Fruit fly (Drosophila melanogaster) whole organism: ENCODE measurements around the gene Dhpr.

Experiments used
- CG8478 ChIP-seq: fragments of >200 bp; optimal IDR thresholded peaks from 2 replicates; lab custom pipeline; 2018; ENCODE audit warnings: inconsistent platforms
- Dll ChIP-seq: fragments of >200 bp; optimal IDR thresholded peaks from 2 replicates; lab custom pipeline; 2017
- EcR ChIP-seq, 2 experiments: fragments of >200 bp; optimal IDR thresholded peaks; 2 replicates each; lab custom pipeline; 2017; ENCODE audit warnings: missing biosample characterization in 2 of 2, missing genetic modification characterization in 2 of 2, missing genetic modification reagents in 2 of 2
- pan ChIP-seq: fragments of >200 bp; optimal IDR thresholded peaks from 2 replicates; lab custom pipeline; 2017
- psq ChIP-seq: fragments of >200 bp; optimal IDR thresholded peaks from 2 replicates; lab custom pipeline; 2017
- usp ChIP-seq: fragments of >200 bp; optimal IDR thresholded peaks from 2 replicates; lab custom pipeline; 2017; ENCODE audit warnings: missing biosample characterization, missing genetic modification characterization, mixed read lengths

Gene Dhpr

DNA sequence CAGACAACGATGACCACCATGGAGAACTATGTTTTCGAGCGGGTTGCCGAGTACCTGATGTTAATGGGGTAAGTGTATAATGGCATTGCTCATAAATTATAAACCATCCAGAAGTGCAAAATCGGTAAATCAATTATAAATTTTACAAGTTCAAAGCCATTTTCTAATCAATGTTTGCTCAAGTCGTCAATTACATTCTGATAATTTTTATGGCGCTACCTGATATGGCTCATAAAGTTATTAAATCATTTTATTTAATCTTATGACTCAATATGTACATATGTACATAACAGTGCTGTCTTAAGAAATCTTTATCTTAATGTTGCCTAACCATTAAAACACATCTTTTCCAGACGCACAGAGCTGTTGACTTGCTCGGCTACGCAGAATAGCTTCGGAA is 5.2 kb downstream of the Dhpr start:
- no peak for TF ChIP-seq Dll
- TF ChIP-seq pan (lab: Kevin White, UChicago) = no peak
- TF ChIP-seq CG8478 (lab: Kevin White, UChicago) = no peak
- no peak for TF ChIP-seq EcR (GFP tag; optimal IDR thresholded peaks at IDR 0.05; lab: Kevin White, UChicago)
- no peak for TF ChIP-seq usp (GFP tag; lab: Kevin White, UChicago)
- TF ChIP-seq psq = no peak

DNA sequence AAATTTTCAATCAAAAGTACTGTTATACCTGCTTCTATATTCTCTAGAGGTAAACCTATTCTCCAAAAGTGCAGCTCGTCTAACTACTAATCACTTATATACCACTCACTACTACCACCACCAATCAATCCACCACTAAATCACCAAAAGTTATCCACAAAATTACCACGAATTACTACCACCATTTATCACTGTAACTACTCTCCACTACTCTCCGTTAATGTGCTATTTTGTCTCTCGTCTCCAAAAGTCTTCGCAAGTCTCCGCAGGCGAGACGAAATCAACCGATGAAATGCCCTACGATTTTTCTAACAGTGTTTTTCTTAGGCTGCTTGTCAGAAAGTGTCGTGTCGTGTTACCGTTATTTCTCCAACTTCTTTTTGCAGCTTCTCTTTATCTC is 7.6 kb downstream of the Dhpr start:
- TF ChIP-seq CG8478 (lab: Kevin White, UChicago) (no peak), psq (no peak), pan (lab: Kevin White, UChicago) (no peak), usp (GFP tag; lab: Kevin White, UChicago) (no peak), EcR (GFP tag; optimal IDR thresholded peaks at IDR 0.05; lab: Kevin White, UChicago) (no peak), Dll (no peak)

DNA sequence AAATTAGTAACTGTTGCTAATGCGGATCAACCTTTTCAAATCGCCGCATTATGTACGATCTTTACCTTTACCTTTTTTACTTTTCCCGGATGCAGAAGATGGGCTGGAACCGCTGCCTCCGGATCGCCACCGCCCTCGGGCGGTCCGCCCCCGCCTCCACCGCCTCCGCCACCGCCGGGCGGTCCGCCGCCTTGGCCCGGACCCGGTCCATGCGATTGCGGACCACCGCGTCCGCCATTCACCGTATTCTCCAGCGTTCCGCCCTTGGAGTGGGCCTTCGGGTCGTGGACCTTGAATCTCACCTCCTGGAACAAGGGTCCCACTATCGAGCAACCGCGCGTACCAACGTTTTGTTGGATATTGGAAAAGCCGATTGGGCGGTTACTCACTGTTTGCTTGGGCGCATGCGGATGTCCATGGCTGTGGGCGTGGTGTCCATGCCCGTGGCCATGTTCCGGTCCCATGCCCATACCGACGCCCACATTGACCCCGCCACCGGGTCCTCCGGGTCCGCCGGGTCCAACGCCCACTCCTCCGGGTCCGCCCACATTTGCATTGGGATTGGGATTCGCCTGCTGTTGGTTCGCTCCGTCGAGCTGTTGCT is 16.9 kb downstream of the Dhpr start:
- no peak for TF ChIP-seq usp (GFP tag; lab: Kevin White, UChicago)
- TF ChIP-seq pan (lab: Kevin White, UChicago) = no peak
- TF ChIP-seq EcR (GFP tag; optimal IDR thresholded peaks at IDR 0.05; lab: Kevin White, UChicago) = no peak
- TF ChIP-seq CG8478 (lab: Kevin White, UChicago) = no peak
- no peak for TF ChIP-seq Dll
- TF ChIP-seq psq = no peak

DNA sequence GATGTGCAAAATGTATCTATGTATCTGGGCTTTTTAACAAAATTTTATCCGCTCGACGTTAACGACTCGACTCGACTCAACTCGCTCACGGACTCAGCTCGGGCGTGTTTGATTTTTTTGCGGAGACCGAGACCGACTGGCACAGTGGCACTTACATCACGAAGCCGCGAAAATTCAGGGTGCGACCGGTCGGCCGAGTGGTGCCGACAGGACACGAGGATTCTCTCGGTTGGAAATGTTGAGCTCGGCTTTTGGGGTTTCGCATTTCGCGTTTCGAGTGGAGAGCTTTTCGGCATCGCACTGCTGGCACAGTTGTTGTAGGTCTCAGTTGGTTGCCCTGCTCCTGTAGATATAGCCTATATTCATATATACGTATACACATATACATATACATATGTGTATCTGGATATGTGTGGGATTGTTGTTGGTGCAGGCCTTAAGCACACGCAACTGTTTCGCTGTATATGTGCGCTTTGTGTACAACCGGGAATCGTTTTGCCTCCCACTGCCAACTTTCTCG is 47.8 kb downstream of the Dhpr start, which contains the start of gene Rdl:
Gene Rdl, minus strand, starts transcription at position 97 of the 520 bp plus-strand sequence.
- no peak for TF ChIP-seq psq
- TF ChIP-seq EcR (GFP tag; optimal IDR thresholded peaks at IDR 0.05; lab: Kevin White, UChicago) = no peak
